Fruit fly (Drosophila melanogaster): ENCODE results near the gene Jupiter.

DNA sequence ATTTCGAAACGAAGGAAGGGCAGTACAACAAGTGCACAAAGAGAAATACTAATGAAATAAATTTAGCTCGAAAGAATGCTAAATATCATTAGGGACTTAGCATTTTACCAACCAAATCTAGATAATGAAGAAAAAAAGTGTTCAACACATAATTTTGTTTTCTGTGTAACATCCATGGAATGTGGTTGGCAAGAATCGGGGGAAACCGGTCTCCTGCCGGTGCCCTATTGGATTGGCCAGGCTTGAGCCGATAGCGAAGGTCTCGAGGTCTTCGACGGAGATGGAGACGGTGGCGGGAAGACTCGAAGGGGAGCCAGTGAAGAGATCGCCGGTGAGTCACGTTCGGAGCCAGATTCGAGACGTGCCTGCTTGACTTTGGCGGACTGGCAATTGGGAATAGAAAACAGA is 38.1 kb upstream of the Jupiter start:
- no peak for TF ChIP-seq GATAd (GFP tag; optimal IDR thresholded peaks at IDR 0.05)
- peak; percentile 19 for TF ChIP-seq Hr83 (GFP tag; optimal IDR thresholded peaks at IDR 0.05; ENCODE audit: poor library complexity, severe bottlenecking)
- TF ChIP-seq Hr78 (GFP tag; optimal IDR thresholded peaks at IDR 0.05) = no peak
- TF ChIP-seq Hnf4 (GFP tag; optimal IDR thresholded peaks at IDR 0.05) = peak; percentile 92
- no peak for TF ChIP-seq Dfd (GFP tag; optimal IDR thresholded peaks at IDR 0.05)
- TF ChIP-seq br (GFP tag; optimal IDR thresholded peaks at IDR 0.05) = peak; percentile 90

Measured in whole organism, wandering third instar larva.